Worm (Caenorhabditis elegans): ENCODE results near the gene F55D10.4.

F55D10.4 gene

DNA sequence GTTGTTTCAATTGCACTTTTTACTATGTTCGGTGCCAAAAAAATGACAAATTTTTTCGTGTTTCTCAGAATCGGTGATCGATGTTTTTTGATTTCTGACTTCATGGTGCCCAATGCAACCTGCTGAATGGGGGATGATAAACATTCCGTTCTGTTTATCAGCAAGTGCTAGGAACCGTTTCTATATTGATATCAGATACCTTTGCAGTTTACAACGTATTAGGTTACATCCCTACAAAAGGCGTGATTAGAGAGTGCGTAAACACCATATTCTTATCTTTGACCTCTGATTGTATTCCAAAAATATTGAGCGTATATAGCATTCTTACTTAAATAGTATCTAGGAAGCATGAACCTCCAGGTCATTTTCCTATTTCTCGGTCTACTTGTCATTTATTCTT is 12.3 kb upstream of the F55D10.4 start, which contains the start of gene aman-1:
Gene aman-1, plus strand, starts transcription at position 344 of the 400 bp plus-strand sequence.
- TF ChIP-seq klf-2 (GFP tag; conservative IDR thresholded peaks at IDR 0.05) (no peak), flt-1 (GFP tag; IDR thresholded peaks at IDR 0.05) (no peak), T22C8.4 (GFP tag; IDR thresholded peaks at IDR 0.05) (no peak), ztf-23 (GFP tag; IDR thresholded peaks at IDR 0.05) (no peak), tab-1 (GFP tag; IDR thresholded peaks at IDR 0.05) (no peak), med-1 (GFP tag; optimal IDR thresholded peaks at IDR 0.05; ENCODE audit: insufficient read depth) (no peak), cog-1 (tag; optimal IDR thresholded peaks at IDR 0.05) (no peak), ref-1 (GFP tag; conservative IDR thresholded peaks at IDR 0.05) (no peak), ztf-29 (GFP tag; IDR thresholded peaks at IDR 0.05) (no peak)

DNA sequence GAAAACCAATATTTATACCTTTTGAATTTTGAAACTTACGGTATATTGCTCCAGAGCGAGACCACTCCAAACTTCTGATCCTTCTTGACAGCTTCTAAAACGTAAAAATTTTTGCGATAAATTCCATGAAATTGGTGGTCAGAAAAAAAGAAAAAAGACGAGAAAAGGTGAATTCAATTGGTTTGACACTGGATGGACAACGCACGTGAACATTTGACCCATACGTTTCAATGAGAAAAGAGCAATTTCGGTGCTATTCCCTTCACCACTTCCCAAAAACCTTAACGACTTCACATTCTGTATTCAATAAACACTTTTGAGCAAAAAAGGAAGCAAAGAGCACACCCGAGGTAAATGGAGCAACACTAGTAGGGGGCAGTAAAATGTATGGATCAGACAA is 6.9 kb upstream of the F55D10.4 start, which contains the start of gene acc-3:
Gene acc-3, minus strand, starts transcription at position 101 of the 400 bp plus-strand sequence.
- no peak for TF ChIP-seq flt-1 (GFP tag; IDR thresholded peaks at IDR 0.05)
- TF ChIP-seq T22C8.4 (GFP tag; IDR thresholded peaks at IDR 0.05) = no peak
- no peak for TF ChIP-seq ztf-29 (GFP tag; IDR thresholded peaks at IDR 0.05)
- TF ChIP-seq ztf-23 (GFP tag; IDR thresholded peaks at IDR 0.05) = no peak
- TF ChIP-seq klf-2 (GFP tag; conservative IDR thresholded peaks at IDR 0.05) = no peak
- no peak for TF ChIP-seq cog-1 (tag; optimal IDR thresholded peaks at IDR 0.05)
- TF ChIP-seq tab-1 (GFP tag; IDR thresholded peaks at IDR 0.05) = no peak
- TF ChIP-seq med-1 (GFP tag; optimal IDR thresholded peaks at IDR 0.05; ENCODE audit: insufficient read depth) = no peak
- TF ChIP-seq ref-1 (GFP tag; conservative IDR thresholded peaks at IDR 0.05) = no peak

DNA sequence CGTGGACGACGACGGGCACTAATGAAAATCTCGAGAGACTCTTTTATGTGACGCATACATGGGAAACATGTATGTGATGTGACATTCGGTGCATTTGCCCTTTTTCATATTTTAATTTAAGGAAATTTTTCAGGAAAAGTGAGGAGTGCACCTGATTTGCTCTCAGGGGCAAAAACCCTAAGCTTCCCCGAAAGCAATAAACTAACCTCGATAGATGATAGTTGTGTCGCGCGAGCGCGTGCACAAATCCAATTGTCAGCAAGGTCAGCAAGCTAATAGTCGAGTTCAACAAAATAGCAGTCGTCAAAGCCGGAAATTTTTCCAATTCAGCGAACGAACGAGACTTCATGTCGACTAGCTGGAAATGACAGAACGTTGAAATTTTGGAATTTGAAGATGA is 2.3 kb downstream of the F55D10.4 start:
- TF ChIP-seq T22C8.4 (GFP tag; IDR thresholded peaks at IDR 0.05) (no peak), ref-1 (GFP tag; conservative IDR thresholded peaks at IDR 0.05) (no peak), klf-2 (GFP tag; conservative IDR thresholded peaks at IDR 0.05) (no peak), med-1 (GFP tag; optimal IDR thresholded peaks at IDR 0.05; ENCODE audit: insufficient read depth) (no peak), cog-1 (tag; optimal IDR thresholded peaks at IDR 0.05) (no peak), tab-1 (GFP tag; IDR thresholded peaks at IDR 0.05) (no peak), flt-1 (GFP tag; IDR thresholded peaks at IDR 0.05) (no peak), ztf-29 (GFP tag; IDR thresholded peaks at IDR 0.05) (no peak), ztf-23 (GFP tag; IDR thresholded peaks at IDR 0.05) (no peak)

DNA sequence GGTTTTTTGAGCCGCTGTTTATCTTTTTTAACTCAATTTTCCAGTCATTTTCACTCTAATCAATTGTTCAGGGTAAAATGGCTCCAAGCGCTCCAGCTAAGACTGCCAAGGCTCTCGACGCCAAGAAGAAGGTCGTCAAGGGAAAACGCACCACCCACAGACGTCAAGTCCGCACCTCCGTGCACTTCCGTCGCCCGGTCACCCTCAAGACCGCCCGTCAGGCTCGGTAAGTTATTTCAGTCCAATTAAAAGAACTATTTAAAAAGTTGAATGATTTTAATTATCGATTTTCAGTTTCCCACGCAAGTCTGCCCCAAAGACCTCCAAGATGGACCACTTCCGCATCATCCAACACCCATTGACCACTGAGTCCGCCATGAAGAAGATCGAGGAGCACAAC is 5.3 kb downstream of the F55D10.4 start, which contains the start of gene rpl-25.1:
Gene rpl-25.1, plus strand, starts transcription at position 72 of the 400 bp plus-strand sequence.
- TF ChIP-seq klf-2 (GFP tag; conservative IDR thresholded peaks at IDR 0.05) = no peak
- 0 out of 2 replicates have a peak, but pooled peaks have one; percentile 20 for TF ChIP-seq tab-1 (GFP tag; IDR thresholded peaks at IDR 0.05)
- TF ChIP-seq T22C8.4 (GFP tag; IDR thresholded peaks at IDR 0.05) = peak; percentile 39; the same call in 1 of the 2 replicates

DNA sequence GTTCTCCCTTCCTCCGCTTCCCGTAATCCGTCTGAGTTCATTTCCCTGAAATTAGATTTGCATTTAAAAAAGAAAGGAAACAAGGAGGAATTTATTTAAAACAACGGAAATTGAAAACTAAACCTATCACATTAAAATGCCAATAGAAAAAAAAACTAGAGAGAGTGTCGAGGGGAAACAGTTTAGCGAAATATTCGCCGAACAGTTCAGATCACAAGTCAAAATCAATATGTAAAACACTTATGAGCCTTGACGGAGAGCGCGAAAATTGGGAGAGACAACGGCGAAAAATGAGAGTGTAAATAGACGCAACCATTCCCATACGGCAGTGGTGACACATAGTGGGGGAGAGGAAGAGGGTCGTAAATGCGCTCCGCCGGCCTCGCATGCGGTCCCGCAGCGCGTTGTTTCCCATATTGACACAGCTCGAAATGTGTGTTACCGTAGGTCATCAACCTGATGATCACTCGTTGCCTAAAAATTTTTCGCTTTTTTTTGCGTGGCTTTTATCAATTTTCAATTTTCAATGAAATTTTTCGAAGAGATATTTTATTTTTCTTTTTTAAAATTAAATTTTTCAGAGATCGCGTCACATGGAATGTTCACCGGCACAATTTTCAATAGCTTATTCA is 8.6 kb downstream of the F55D10.4 start, which contains the start of the genes dnj-14 and glit-1:
Gene dnj-14, minus strand, starts transcription at position 51 of the 632 bp plus-strand sequence.
Gene glit-1, plus strand, starts transcription at position 582 of the 632 bp plus-strand sequence.
- no peak for TF ChIP-seq ztf-29 (GFP tag; IDR thresholded peaks at IDR 0.05)
- TF ChIP-seq tab-1 (GFP tag; IDR thresholded peaks at IDR 0.05) = no peak
- TF ChIP-seq cog-1 (tag; optimal IDR thresholded peaks at IDR 0.05) = peak; percentile 83
- TF ChIP-seq flt-1 (GFP tag; IDR thresholded peaks at IDR 0.05) = peak; percentile 72
- TF ChIP-seq T22C8.4 (GFP tag; IDR thresholded peaks at IDR 0.05) = peak; percentile 5; the same call in 1 of the 2 replicates
- TF ChIP-seq ref-1 (GFP tag; conservative IDR thresholded peaks at IDR 0.05) = no peak
- peak; percentile 77 for TF ChIP-seq ztf-23 (GFP tag; IDR thresholded peaks at IDR 0.05)
- no peak for TF ChIP-seq med-1 (GFP tag; optimal IDR thresholded peaks at IDR 0.05; ENCODE audit: insufficient read depth)
- no peak for TF ChIP-seq klf-2 (GFP tag; conservative IDR thresholded peaks at IDR 0.05)

DNA sequence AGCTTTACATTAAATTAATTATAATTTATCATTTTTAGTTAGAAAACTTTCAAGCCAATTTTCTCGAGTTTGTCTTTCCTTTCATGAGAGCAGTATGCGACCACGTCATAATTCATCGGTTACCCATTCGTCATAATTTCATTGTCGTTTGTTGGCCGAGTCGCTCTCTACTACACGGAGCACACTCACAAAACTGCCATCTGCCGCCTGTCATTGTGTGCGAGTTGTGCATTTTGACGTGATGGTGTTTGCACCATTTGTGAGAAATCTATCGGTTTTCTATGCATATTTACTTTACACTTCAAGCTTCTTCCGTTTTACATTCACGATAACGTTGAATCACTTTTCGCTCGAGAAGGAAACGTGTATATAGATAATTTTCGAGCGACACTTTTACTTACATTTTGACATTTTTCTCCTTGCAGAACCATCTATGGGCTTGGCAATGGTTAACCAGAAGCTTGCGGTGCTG is 13.7 kb downstream of the F55D10.4 start, which contains the start of gene dhhc-10:
Gene dhhc-10, plus strand, starts transcription at position 422 of the 472 bp plus-strand sequence.
- peak; percentile 59 for TF ChIP-seq cog-1 (tag; optimal IDR thresholded peaks at IDR 0.05)
- no peak for TF ChIP-seq T22C8.4 (GFP tag; IDR thresholded peaks at IDR 0.05)

DNA sequence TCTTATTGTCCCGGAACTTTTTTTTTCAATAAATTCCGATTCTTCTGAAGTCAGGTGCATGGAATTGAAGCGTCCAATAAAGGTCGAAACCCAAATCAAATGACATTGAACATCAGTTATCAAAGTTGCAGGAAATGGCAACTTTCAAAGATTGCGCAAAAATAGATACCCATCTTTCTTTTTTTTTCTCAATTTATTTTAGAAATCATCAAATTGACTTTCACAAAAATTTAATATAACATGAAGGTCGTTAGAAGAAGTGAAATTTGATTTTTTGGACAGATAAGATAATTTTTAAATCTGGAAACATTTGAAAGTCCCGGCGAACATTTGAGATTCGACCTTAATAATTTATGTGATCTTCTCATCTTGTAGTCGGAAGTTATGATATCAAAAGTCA is 14.8 kb downstream of the F55D10.4 start:
- no peak for TF ChIP-seq ztf-29 (GFP tag; IDR thresholded peaks at IDR 0.05)
- no peak for TF ChIP-seq med-1 (GFP tag; optimal IDR thresholded peaks at IDR 0.05; ENCODE audit: insufficient read depth)
- no peak for TF ChIP-seq T22C8.4 (GFP tag; IDR thresholded peaks at IDR 0.05)
- TF ChIP-seq cog-1 (tag; optimal IDR thresholded peaks at IDR 0.05) = no peak
- TF ChIP-seq klf-2 (GFP tag; conservative IDR thresholded peaks at IDR 0.05) = no peak
- TF ChIP-seq ref-1 (GFP tag; conservative IDR thresholded peaks at IDR 0.05) = no peak
- no peak for TF ChIP-seq ztf-23 (GFP tag; IDR thresholded peaks at IDR 0.05)
- TF ChIP-seq tab-1 (GFP tag; IDR thresholded peaks at IDR 0.05) = no peak
- TF ChIP-seq flt-1 (GFP tag; IDR thresholded peaks at IDR 0.05) = no peak

DNA sequence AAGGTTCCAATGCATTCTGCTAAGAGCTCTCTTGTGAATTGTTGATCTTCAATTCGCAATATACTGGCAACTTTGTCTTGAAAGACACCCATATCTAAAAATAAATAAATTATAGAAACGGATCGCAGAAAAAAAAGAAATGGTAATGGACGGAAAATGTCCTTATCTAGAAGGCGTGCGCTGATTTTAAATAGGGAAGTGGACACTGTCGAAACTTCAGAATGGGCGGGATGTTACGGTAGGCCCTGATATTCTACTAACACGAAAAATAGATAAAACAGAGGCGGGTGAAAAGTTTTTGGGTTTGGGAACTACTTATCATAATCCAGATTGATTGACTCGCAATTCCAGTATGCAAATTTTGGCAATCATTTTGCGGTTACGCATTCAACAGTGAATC is 15.6 kb downstream of the F55D10.4 start, which contains the start of gene aqp-8:
Gene aqp-8, minus strand, starts transcription at position 101 of the 400 bp plus-strand sequence.
- no peak for TF ChIP-seq tab-1 (GFP tag; IDR thresholded peaks at IDR 0.05)
- TF ChIP-seq T22C8.4 (GFP tag; IDR thresholded peaks at IDR 0.05) = no peak
- no peak for TF ChIP-seq med-1 (GFP tag; optimal IDR thresholded peaks at IDR 0.05; ENCODE audit: insufficient read depth)
- no peak for TF ChIP-seq klf-2 (GFP tag; conservative IDR thresholded peaks at IDR 0.05)
- no peak for TF ChIP-seq ref-1 (GFP tag; conservative IDR thresholded peaks at IDR 0.05)
- TF ChIP-seq flt-1 (GFP tag; IDR thresholded peaks at IDR 0.05) = no peak
- TF ChIP-seq ztf-23 (GFP tag; IDR thresholded peaks at IDR 0.05) = no peak

DNA sequence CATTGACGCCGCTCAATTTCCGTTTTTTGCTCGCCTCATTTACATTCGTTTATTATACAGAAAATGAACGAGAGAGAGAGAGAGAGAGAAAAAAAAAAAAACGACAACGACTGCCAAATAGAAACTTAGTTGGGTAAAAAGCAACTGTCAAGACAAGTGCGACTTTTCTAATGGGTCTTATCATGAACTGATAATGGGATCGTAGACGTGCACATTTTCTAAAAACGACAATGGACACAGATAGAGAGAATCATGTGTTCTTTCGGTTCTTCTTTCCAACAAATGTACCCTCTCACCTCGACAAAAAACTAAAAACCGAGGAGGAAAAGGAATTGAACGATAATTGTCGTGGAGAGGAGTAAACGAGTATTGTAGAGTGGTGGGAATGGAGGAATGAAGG is 20.4 kb downstream of the F55D10.4 start:
- TF ChIP-seq ref-1 (GFP tag; conservative IDR thresholded peaks at IDR 0.05) (no peak), med-1 (GFP tag; optimal IDR thresholded peaks at IDR 0.05; ENCODE audit: insufficient read depth) (no peak), T22C8.4 (GFP tag; IDR thresholded peaks at IDR 0.05) (no peak), flt-1 (GFP tag; IDR thresholded peaks at IDR 0.05) (no peak), klf-2 (GFP tag; conservative IDR thresholded peaks at IDR 0.05) (no peak), ztf-29 (GFP tag; IDR thresholded peaks at IDR 0.05) (no peak), tab-1 (GFP tag; IDR thresholded peaks at IDR 0.05) (no peak), ztf-23 (GFP tag; IDR thresholded peaks at IDR 0.05) (no peak), cog-1 (tag; optimal IDR thresholded peaks at IDR 0.05) (no peak)
